Worm (Caenorhabditis elegans) whole organism, early embryonic: ENCODE measurements around the gene K08B5.2.
A peak's percentile ranks its signal among the peaks of the same experiment; 100 is the strongest.

ENCODE experiments used
- B0310.2 ChIP-seq: sonication (generic microtip); optimal IDR thresholded peaks from 2 replicates; lab custom pipeline; 2016; ENCODE audit warnings: mild to moderate bottlenecking, missing genetic modification characterization, missing compliant biosample characterization
- F13C5.2 ChIP-seq: sonication (generic microtip); optimal IDR thresholded peaks from 2 replicates; lab custom pipeline; 2017; ENCODE audit warnings: mild to moderate bottlenecking, missing genetic modification characterization, inconsistent platforms, missing compliant biosample characterization
- aly-1 ChIP-seq: sonication (generic microtip); optimal IDR thresholded peaks from 2 replicates; lab custom pipeline; 2016; ENCODE audit warnings: missing genetic modification characterization, missing compliant biosample characterization
- ama-1 ChIP-seq: fragments of 150-350 bp; optimal IDR thresholded peaks from 2 replicates; lab custom pipeline; 2014
- ceh-13 ChIP-seq: fragments of 200-800 bp; sonication (Bioruptor generic); optimal IDR thresholded peaks from 2 replicates; lab custom pipeline; 2018; ENCODE audit warnings: mild to moderate bottlenecking, missing genetic modification characterization, missing compliant biosample characterization
- ceh-36 ChIP-seq: sonication (generic microtip); optimal IDR thresholded peaks from 2 replicates; lab custom pipeline; 2016; ENCODE audit warnings: missing genetic modification characterization, inconsistent platforms, missing compliant biosample characterization
- ets-7 ChIP-seq: sonication (generic microtip); optimal IDR thresholded peaks from 2 replicates; lab custom pipeline; 2016; ENCODE audit warnings: missing genotype, missing genetic modification characterization, missing compliant biosample characterization
- flt-1 ChIP-seq: fragments of 200-800 bp; sonication (Bioruptor generic); IDR thresholded peaks from 2 replicates; pipeline ENCODE4 v1.3.6; 2022; ENCODE audit warnings: missing genetic modification characterization, missing compliant biosample characterization
- hmbx-1 ChIP-seq: sonication (generic microtip); optimal IDR thresholded peaks from 2 replicates; lab custom pipeline; 2016; ENCODE audit warnings: mild to moderate bottlenecking, missing genetic modification characterization, missing compliant biosample characterization
- hmg-4 ChIP-seq: fragments of 200-800 bp; sonication (Bioruptor generic); optimal IDR thresholded peaks from 2 replicates; lab custom pipeline; 2018; ENCODE audit warnings: mild to moderate bottlenecking, missing genetic modification characterization, missing compliant biosample characterization
- hnd-1 ChIP-seq: sonication (generic microtip); optimal IDR thresholded peaks from 2 replicates; lab custom pipeline; 2016; ENCODE audit warnings: missing genetic modification characterization, missing compliant biosample characterization
- pes-1 ChIP-seq: fragments of 200-800 bp; sonication (Bioruptor generic); IDR thresholded peaks from 2 replicates; pipeline ENCODE4 v1.3.6; 2022; ENCODE audit warnings: missing genetic modification reagents, missing genetic modification characterization, missing compliant biosample characterization
- scrt-1 ChIP-seq: fragments of 200-800 bp; sonication (Bioruptor generic); IDR thresholded peaks from 2 replicates; pipeline ENCODE4 v1.3.6; 2022; ENCODE audit warnings: missing genetic modification characterization, missing compliant biosample characterization
- sea-1 ChIP-seq: fragments of 200-800 bp; sonication (Bioruptor generic); conservative IDR thresholded peaks from 2 replicates; pipeline ENCODE4 v1.3.6; 2022; ENCODE audit warnings: missing genetic modification characterization, missing compliant biosample characterization
- tbx-11 ChIP-seq: fragments of 200-800 bp; sonication (Bioruptor generic); IDR thresholded peaks from 2 replicates; pipeline ENCODE4 v1.3.6; 2022; ENCODE audit warnings: missing genetic modification characterization, missing compliant biosample characterization
- tbx-37 ChIP-seq: fragments of 200-800 bp; sonication (Bioruptor generic); conservative IDR thresholded peaks from 2 replicates; pipeline ENCODE4 v1.3.6; 2022; ENCODE audit warnings: missing genetic modification reagents, missing genetic modification characterization, missing compliant biosample characterization
- tra-4 ChIP-seq: sonication (generic microtip); optimal IDR thresholded peaks from 2 replicates; lab custom pipeline; 2017; ENCODE audit warnings: missing genetic modification characterization, missing compliant biosample characterization

K08B5.2 gene

DNA sequence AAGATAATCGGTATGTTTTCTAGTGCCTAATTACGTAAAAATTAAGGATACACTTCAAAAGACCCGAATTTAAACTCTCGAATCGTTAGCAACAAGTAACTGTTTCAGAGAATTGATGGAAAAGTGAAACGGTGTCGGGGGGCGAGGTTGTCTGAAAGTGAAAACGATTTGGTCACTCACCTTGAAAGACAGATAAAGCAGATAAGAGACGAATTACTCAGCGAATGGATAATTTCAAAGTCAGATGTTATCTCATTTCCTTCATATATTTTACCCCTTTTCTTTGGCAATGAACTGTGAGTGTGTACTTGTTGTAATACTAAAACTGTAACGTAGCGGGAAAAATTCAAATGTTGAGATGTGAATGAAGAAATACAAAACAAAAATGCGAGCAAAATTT, 2.0 kb upstream of the K08B5.2 start:
- no peak for TF ChIP-seq scrt-1 (GFP tag; lab: Robert Waterston, UW)
- no peak for TF ChIP-seq tbx-37
- TF ChIP-seq B0310.2 (tag; lab: Kevin White, UChicago): no peak
- TF ChIP-seq tra-4 (tag; lab: Kevin White, UChicago): no peak
- TF ChIP-seq hnd-1 (tag; lab: Kevin White, UChicago): no peak
- no peak for TF ChIP-seq ceh-13 (GFP tag; lab: Kevin White, UChicago)
- no peak for TF ChIP-seq tbx-11
- no peak for TF ChIP-seq flt-1 (GFP tag; lab: Robert Waterston, UW)
- TF ChIP-seq sea-1 (GFP tag; lab: Robert Waterston, UW): no peak
- TF ChIP-seq F13C5.2 (tag; lab: Kevin White, UChicago): no peak
- no peak for TF ChIP-seq aly-1
- no peak for TF ChIP-seq ceh-36
- TF ChIP-seq hmbx-1 (tag; lab: Kevin White, UChicago): no peak
- no peak for TF ChIP-seq ets-7 (tag; lab: Kevin White, UChicago)
- no peak for TF ChIP-seq hmg-4 (GFP tag; lab: Kevin White, UChicago)
- TF ChIP-seq pes-1: no peak
- no peak for TF ChIP-seq ama-1 (lab: Kevin White, UChicago)

DNA sequence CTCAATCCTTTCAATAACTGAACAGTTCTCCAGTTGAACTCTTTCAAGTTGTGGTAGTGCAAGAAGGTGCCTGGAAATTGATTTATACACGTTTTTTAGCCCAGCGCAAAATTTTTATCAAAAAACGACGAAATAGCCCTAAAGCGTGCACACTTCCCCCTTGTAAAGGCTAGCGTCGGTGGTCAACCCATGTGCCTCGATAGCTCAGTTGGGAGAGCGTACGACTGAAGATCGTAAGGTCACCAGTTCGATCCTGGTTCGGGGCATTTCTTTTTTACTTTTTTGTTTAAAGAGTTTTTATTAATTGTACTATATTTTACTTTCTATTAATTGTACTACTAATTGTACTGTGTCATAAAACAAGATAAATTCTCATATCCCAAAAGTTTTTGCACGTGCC, 2.4 kb downstream of the K08B5.2 start:
- 0 out of 2 replicates have a peak, but pooled peaks have one; percentile 65 for TF ChIP-seq sea-1 (GFP tag; lab: Robert Waterston, UW)
- TF ChIP-seq B0310.2 (tag; lab: Kevin White, UChicago): no peak
- no peak for TF ChIP-seq tra-4 (tag; lab: Kevin White, UChicago)
- TF ChIP-seq pes-1: no peak; the same call in none of the 2 replicates
- no peak for TF ChIP-seq ceh-13 (GFP tag; lab: Kevin White, UChicago)
- no peak for TF ChIP-seq F13C5.2 (tag; lab: Kevin White, UChicago)
- peak; percentile 24 for TF ChIP-seq ceh-36
- peak; percentile 30; the same call in 1 of the 2 replicates for TF ChIP-seq tbx-37
- TF ChIP-seq ets-7 (tag; lab: Kevin White, UChicago): no peak
- peak; percentile 61 for TF ChIP-seq flt-1 (GFP tag; lab: Robert Waterston, UW)
- TF ChIP-seq aly-1: no peak
- TF ChIP-seq hmbx-1 (tag; lab: Kevin White, UChicago): peak; percentile 5
- TF ChIP-seq hmg-4 (GFP tag; lab: Kevin White, UChicago): peak; percentile 26
- TF ChIP-seq scrt-1 (GFP tag; lab: Robert Waterston, UW): peak; percentile 77
- 0 out of 2 replicates have a peak, but pooled peaks have one; percentile 14 for TF ChIP-seq tbx-11
- TF ChIP-seq hnd-1 (tag; lab: Kevin White, UChicago): no peak
- TF ChIP-seq ama-1 (lab: Kevin White, UChicago): no peak

DNA sequence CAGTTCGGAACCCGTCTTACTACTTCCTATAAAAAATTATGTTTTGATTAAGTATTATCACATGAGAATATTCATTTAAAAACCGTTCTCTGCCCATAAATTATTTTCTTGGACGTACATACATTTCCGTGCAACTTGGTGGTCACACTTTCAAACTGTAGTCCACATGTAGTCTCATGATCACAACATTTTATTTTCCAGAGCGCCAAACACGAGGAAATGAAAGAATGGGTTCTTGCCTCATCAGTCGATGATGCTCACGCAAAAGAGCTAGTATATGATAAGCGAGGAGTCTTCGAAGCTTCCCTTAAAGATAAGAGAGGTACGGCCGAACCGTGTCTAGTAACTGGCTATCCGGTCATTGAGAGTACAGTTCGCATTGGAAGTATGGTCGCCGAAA, 3.1 kb downstream of the K08B5.2 start:
- no peak for TF ChIP-seq ets-7 (tag; lab: Kevin White, UChicago)

DNA sequence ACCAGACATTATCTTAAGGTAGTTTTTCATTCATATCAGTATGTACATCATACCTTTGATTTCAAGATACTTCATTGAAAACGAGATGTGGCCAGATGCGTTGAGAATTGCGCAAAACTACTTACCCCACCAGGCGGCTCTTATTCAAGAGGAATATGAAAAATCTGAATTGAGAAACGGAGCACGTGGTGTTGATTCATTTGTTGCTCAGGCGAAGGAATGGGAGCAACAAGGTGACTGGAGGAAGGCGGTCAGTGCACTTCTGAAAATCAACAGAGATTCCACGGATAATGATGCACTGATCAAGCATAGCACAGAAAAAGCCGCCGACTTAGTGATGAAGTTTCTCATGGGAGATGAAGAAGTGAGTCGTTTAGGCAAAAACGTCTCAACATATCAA, 5.4 kb downstream of the K08B5.2 start:
- no peak for TF ChIP-seq tbx-11
- no peak for TF ChIP-seq hnd-1 (tag; lab: Kevin White, UChicago)
- no peak for TF ChIP-seq ama-1 (lab: Kevin White, UChicago)

DNA sequence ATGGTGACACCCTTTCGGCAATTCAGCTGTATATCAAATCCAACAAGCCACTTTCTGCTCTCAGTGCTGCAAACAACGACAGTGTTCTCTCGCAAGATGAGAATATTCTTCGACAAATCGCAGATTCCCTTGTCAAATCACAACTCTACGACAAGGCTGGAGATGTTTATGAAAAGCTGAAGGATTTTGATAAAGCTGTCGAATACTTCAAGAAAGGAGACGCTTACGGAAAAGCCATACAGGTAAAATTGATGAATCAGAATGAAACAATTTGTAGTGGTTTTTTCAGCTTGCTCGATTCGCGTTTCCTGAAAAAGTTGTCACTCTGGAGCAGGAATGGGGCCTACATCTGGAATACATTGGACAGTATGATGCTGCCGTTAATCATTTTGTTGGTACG, 7.6 kb downstream of the K08B5.2 start:
- TF ChIP-seq ama-1 (lab: Kevin White, UChicago): no peak
- TF ChIP-seq sea-1 (GFP tag; lab: Robert Waterston, UW): no peak
- no peak for TF ChIP-seq F13C5.2 (tag; lab: Kevin White, UChicago)
- TF ChIP-seq aly-1: no peak

DNA sequence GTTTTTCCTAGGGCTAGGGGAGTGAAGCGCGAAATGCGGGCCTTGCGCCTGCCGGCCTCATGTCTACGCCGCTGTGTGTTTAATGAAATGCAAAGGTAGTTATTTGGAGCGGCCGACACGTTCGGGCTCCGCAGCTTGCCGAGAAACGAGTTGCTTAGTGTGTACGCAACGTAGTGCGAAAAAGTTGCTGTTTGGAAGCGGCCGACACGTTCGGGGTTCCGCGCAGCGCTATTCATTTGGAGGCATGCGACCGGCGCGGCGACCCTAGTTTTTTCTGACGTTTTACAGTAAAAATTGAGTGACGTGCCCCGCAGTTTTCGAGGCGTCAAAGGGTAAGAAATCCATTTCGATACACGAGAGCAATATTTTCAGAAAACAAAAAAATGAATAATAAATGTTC, 8.0 kb downstream of the K08B5.2 start:
- no peak for TF ChIP-seq ets-7 (tag; lab: Kevin White, UChicago)
- TF ChIP-seq scrt-1 (GFP tag; lab: Robert Waterston, UW): no peak
- no peak for TF ChIP-seq aly-1
- TF ChIP-seq hmg-4 (GFP tag; lab: Kevin White, UChicago): no peak
- no peak for TF ChIP-seq pes-1
- no peak for TF ChIP-seq hmbx-1 (tag; lab: Kevin White, UChicago)
- no peak for TF ChIP-seq ama-1 (lab: Kevin White, UChicago)
- TF ChIP-seq ceh-13 (GFP tag; lab: Kevin White, UChicago): no peak
- no peak for TF ChIP-seq tbx-11
- no peak for TF ChIP-seq tbx-37
- TF ChIP-seq sea-1 (GFP tag; lab: Robert Waterston, UW): no peak
- no peak for TF ChIP-seq hnd-1 (tag; lab: Kevin White, UChicago)

DNA sequence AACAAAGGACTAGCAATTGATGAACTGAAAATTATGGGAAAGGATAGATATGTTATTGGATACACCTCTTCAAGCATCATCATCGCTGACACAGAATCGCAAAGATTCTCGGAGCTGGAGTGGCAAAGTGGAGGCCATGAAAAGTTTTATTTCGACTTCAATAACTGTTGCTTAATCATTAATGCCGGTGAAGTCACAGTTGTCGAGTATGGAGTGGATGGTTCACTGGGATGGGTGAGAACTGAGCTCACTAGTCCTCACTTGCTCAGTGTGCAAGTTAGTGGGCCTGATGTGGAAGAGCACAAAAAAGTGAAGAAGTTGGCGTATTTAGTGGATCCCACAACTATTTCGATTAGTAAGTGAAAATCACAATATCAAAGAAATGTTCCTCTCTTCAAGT, 9.8 kb downstream of the K08B5.2 start:
- TF ChIP-seq ceh-36 (no peak), aly-1 (no peak), hmbx-1 (tag; lab: Kevin White, UChicago) (no peak), tbx-37 (no peak), hmg-4 (GFP tag; lab: Kevin White, UChicago) (no peak), flt-1 (GFP tag; lab: Robert Waterston, UW) (no peak), F13C5.2 (tag; lab: Kevin White, UChicago) (no peak)

DNA sequence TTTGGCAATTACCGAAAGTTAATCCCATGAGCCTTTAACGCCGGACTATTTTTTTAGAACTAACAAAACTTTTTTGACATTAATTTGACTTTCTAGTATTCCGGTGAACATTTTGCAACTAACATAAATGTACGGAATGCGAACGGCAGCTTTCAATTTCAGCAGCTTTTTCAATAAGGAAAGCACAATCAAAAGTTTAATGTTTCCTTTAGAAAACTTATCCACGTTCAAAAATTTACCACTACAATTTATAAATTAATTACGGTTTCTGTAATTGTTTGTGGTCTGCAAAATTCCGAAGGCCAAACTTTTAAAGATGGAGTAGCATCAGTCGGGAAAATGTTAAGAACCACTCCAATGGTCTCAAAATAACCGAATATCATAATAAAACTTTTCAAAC, 13.3 kb downstream of the K08B5.2 start, which contains the start of gene osm-1:
osm-1 (plus strand) TSS at position 301 of the 400 bp plus-strand sequence.
- TF ChIP-seq flt-1 (GFP tag; lab: Robert Waterston, UW) (no peak), ama-1 (lab: Kevin White, UChicago) (no peak), tra-4 (tag; lab: Kevin White, UChicago) (no peak), ceh-13 (GFP tag; lab: Kevin White, UChicago) (no peak), ets-7 (tag; lab: Kevin White, UChicago) (no peak), hnd-1 (tag; lab: Kevin White, UChicago) (no peak), scrt-1 (GFP tag; lab: Robert Waterston, UW) (no peak), sea-1 (GFP tag; lab: Robert Waterston, UW) (no peak), ceh-36 (no peak), F13C5.2 (tag; lab: Kevin White, UChicago) (no peak), hmbx-1 (tag; lab: Kevin White, UChicago) (no peak), pes-1 (no peak)
